Fruit fly (Drosophila melanogaster) whole organism, embryonic: ENCODE measurements around the gene Tnpo-SR.

ENCODE experiments used
- Bdp1 ChIP-seq: fragments of 200-800 bp; sonication (Bioruptor generic); optimal IDR thresholded peaks from 3 replicates; lab custom pipeline; 2016; ENCODE audit warnings: missing biosample characterization, missing genetic modification characterization
- CG10543 ChIP-seq: fragments of 200-800 bp; sonication (Bioruptor generic); optimal IDR thresholded peaks from 3 replicates; lab custom pipeline; 2017; ENCODE audit warnings: missing biosample characterization, mild to moderate bottlenecking, missing genetic modification characterization, moderate library complexity
- CG11247 ChIP-seq: fragments of 200-800 bp; sonication (Bioruptor generic); IDR thresholded peaks from 2 replicates; pipeline ENCODE4 v1.3.6; 2022; ENCODE audit warnings: missing biosample characterization, missing genetic modification characterization
- CG13287 ChIP-seq: fragments of 200-800 bp; sonication (Bioruptor generic); IDR thresholded peaks from 2 replicates; pipeline ENCODE4 v1.3.6; 2022; ENCODE audit warnings: missing biosample characterization, missing genetic modification characterization; ENCODE audit not compliant: partially characterized antibody
- CG13624 ChIP-seq: fragments of 200-800 bp; sonication (Bioruptor generic); optimal IDR thresholded peaks from 2 replicates; lab custom pipeline; 2016; ENCODE audit warnings: missing biosample characterization, missing genetic modification characterization
- CG14014 ChIP-seq: fragments of 200-800 bp; sonication (Bioruptor generic); IDR thresholded peaks from 2 replicates; pipeline ENCODE4 v1.3.6; 2022; ENCODE audit warnings: missing biosample characterization, missing genetic modification characterization
- CG14441 ChIP-seq: fragments of 200-800 bp; sonication (Bioruptor generic); IDR thresholded peaks from 2 replicates; pipeline ENCODE4 v1.3.6; 2022; ENCODE audit warnings: missing biosample characterization, missing genetic modification characterization
- CG15073 ChIP-seq: fragments of 200-800 bp; sonication (Bioruptor generic); optimal IDR thresholded peaks from 2 replicates; lab custom pipeline; 2016; ENCODE audit warnings: missing biosample characterization, missing genetic modification characterization
- CG15696 ChIP-seq: fragments of 200-800 bp; sonication (Bioruptor generic); optimal IDR thresholded peaks from 2 replicates; lab custom pipeline; 2019; ENCODE audit warnings: missing biosample characterization, mild to moderate bottlenecking, missing genetic modification characterization, moderate library complexity
- CG17802 ChIP-seq: fragments of 200-800 bp; sonication (Bioruptor generic); optimal IDR thresholded peaks from 2 replicates; lab custom pipeline; 2018; ENCODE audit warnings: missing biosample characterization, mild to moderate bottlenecking, missing genetic modification characterization, moderate library complexity
- CG18262 ChIP-seq: fragments of 200-800 bp; optimal IDR thresholded peaks from 3 replicates; lab custom pipeline; 2019; ENCODE audit warnings: missing biosample characterization, mild to moderate bottlenecking, missing genetic modification characterization, moderate library complexity
- CG2712 ChIP-seq: fragments of 200-800 bp; optimal IDR thresholded peaks from 3 replicates; lab custom pipeline; 2019; ENCODE audit warnings: missing biosample characterization, mild to moderate bottlenecking, missing genetic modification characterization, moderate library complexity
- CG3281 ChIP-seq: fragments of 200-800 bp; sonication (Bioruptor generic); optimal IDR thresholded peaks from 3 replicates; lab custom pipeline; 2017; ENCODE audit warnings: missing biosample characterization, mild to moderate bottlenecking, missing genetic modification characterization
- CG4328 ChIP-seq: fragments of 200-800 bp; sonication (Bioruptor generic); optimal IDR thresholded peaks from 3 replicates; lab custom pipeline; 2017; ENCODE audit warnings: missing biosample characterization, missing genetic modification reagents, missing genetic modification characterization
- CG4617 ChIP-seq: fragments of 200-800 bp; sonication (Bioruptor generic); optimal IDR thresholded peaks from 3 replicates; lab custom pipeline; 2016; ENCODE audit warnings: missing biosample characterization, missing genetic modification characterization, borderline replicate concordance
- CG6272 ChIP-seq: fragments of 200-800 bp; sonication (Bioruptor generic); IDR thresholded peaks from 2 replicates; pipeline ENCODE4 v1.3.6; 2022; ENCODE audit warnings: missing biosample characterization, missing genetic modification characterization
- CG6765 ChIP-seq: fragments of 200-800 bp; sonication (Bioruptor generic); optimal IDR thresholded peaks from 3 replicates; lab custom pipeline; 2017; ENCODE audit warnings: missing biosample characterization, mild to moderate bottlenecking, missing genetic modification characterization
- CG7372 ChIP-seq: fragments of 200-800 bp; sonication (Bioruptor generic); IDR thresholded peaks from 2 replicates; pipeline ENCODE4 v1.3.6; 2022; ENCODE audit warnings: missing biosample characterization, missing genetic modification characterization
- CG8290 ChIP-seq, 3 experiments: fragments of 200-800 bp; sonication (Bioruptor generic); optimal IDR thresholded peaks; 2 replicates each; lab custom pipeline; 2016 to 2019; ENCODE audit warnings: missing biosample characterization in 3 of 3, missing genetic modification characterization in 3 of 3, mild to moderate bottlenecking in 2 of 3, moderate library complexity in 1 of 3
- CG9727 ChIP-seq: fragments of 200-800 bp; sonication (Bioruptor generic); optimal IDR thresholded peaks from 3 replicates; lab custom pipeline; 2017; ENCODE audit warnings: missing biosample characterization, mild to moderate bottlenecking, missing genetic modification characterization
- CG9817 ChIP-seq: fragments of 200-800 bp; sonication (Bioruptor generic); optimal IDR thresholded peaks from 2 replicates; lab custom pipeline; 2018; ENCODE audit warnings: missing biosample characterization, mild to moderate bottlenecking, missing genetic modification characterization, moderate library complexity
- Dek ChIP-seq: fragments of 200-800 bp; sonication (Bioruptor generic); optimal IDR thresholded peaks from 3 replicates; lab custom pipeline; 2019; ENCODE audit warnings: missing biosample characterization, mild to moderate bottlenecking, missing genetic modification characterization, moderate library complexity
- Dfd ChIP-seq, 2 experiments: fragments of >200 bp; optimal IDR thresholded peaks; 2 replicates each; lab custom pipeline; 2017; ENCODE audit warnings: missing biosample characterization in 2 of 2, missing genetic modification characterization in 2 of 2
- Dip3 ChIP-seq: fragments of 200-800 bp; sonication (Bioruptor generic); optimal IDR thresholded peaks from 3 replicates; lab custom pipeline; 2016; ENCODE audit warnings: missing biosample characterization, missing genetic modification characterization
- Dll ChIP-seq: fragments of 200-800 bp; sonication (Bioruptor generic); IDR thresholded peaks from 4 replicates; pipeline ENCODE4 v1.3.6; 2022; ENCODE audit warnings: missing biosample characterization, missing genetic modification characterization; ENCODE audit not compliant: partially characterized antibody
- Eip74EF ChIP-seq, 2 experiments: fragments of 200-800 bp in 1 of 2; fragments of >200 bp in 1 of 2; sonication (Bioruptor generic) in 1 of 2; optimal IDR thresholded peaks; 2 replicates each; lab custom pipeline; 2017 to 2019; ENCODE audit warnings: missing biosample characterization in 2 of 2, missing genetic modification characterization in 2 of 2, mild to moderate bottlenecking in 1 of 2, moderate library complexity in 1 of 2
- Fer1 ChIP-seq: fragments of 200-800 bp; sonication (Bioruptor generic); optimal IDR thresholded peaks from 2 replicates; lab custom pipeline; 2017; ENCODE audit warnings: missing biosample characterization, mild to moderate bottlenecking, missing genetic modification characterization
- H15 ChIP-seq: fragments of 200-800 bp; sonication (Bioruptor generic); IDR thresholded peaks from 3 replicates; pipeline ENCODE4 v1.3.6; 2022; ENCODE audit warnings: missing biosample characterization, missing genetic modification characterization
- HHEX ChIP-seq: fragments of 200-800 bp; sonication (Bioruptor generic); optimal IDR thresholded peaks from 3 replicates; lab custom pipeline; 2017; ENCODE audit warnings: missing biosample characterization, mild to moderate bottlenecking, missing genetic modification characterization, missing genetic modification reagents
- Hmr ChIP-seq: fragments of 200-800 bp; sonication (Bioruptor generic); optimal IDR thresholded peaks from 3 replicates; lab custom pipeline; 2017; ENCODE audit warnings: mild to moderate bottlenecking, missing biosample characterization, missing genetic modification reagents, missing genetic modification characterization
- Med ChIP-seq: fragments of 200-800 bp; sonication (Bioruptor generic); peaks from one replicate; lab custom pipeline; 2016; ENCODE audit warnings: missing biosample characterization, missing genetic modification characterization, mild to moderate bottlenecking, inconsistent platforms, moderate library complexity
- Mrtf ChIP-seq: fragments of 200-800 bp; sonication (Bioruptor generic); IDR thresholded peaks from 3 replicates; pipeline ENCODE4 v1.3.6; 2022; ENCODE audit warnings: missing biosample characterization, missing genetic modification characterization
- PHDP ChIP-seq: fragments of 200-800 bp; sonication (Bioruptor generic); optimal IDR thresholded peaks from 3 replicates; lab custom pipeline; 2018; ENCODE audit warnings: missing biosample characterization, mild to moderate bottlenecking, missing genetic modification characterization, moderate library complexity
- dysf ChIP-seq: fragments of 200-800 bp; sonication (Bioruptor generic); IDR thresholded peaks from 3 replicates; pipeline ENCODE4 v1.3.6; 2022; ENCODE audit warnings: missing biosample characterization, missing genetic modification characterization
- esg ChIP-seq: fragments of 200-800 bp; sonication (Bioruptor generic); conservative IDR thresholded peaks from 2 replicates; pipeline ENCODE4 v1.3.6; 2022; ENCODE audit warnings: missing biosample characterization, missing genetic modification characterization
- hkb ChIP-seq, 2 experiments: fragments of 200-800 bp in 1 of 2; fragments of >200 bp in 1 of 2; sonication (Bioruptor generic) in 1 of 2; IDR thresholded peaks in 1 of 2; optimal IDR thresholded peaks in 1 of 2; 2 replicates each; pipeline versions ENCODE4 v1.3.6 to Lab custom; 2017 to 2022; ENCODE audit warnings: missing biosample characterization in 1 of 2, missing genetic modification characterization in 1 of 2
- nau ChIP-seq: fragments of 200-800 bp; sonication (Bioruptor generic); optimal IDR thresholded peaks from 3 replicates; lab custom pipeline; 2017; ENCODE audit warnings: missing biosample characterization, mild to moderate bottlenecking, missing genetic modification characterization, missing genetic modification reagents
- nom ChIP-seq: fragments of 200-800 bp; sonication (Bioruptor generic); optimal IDR thresholded peaks from 2 replicates; lab custom pipeline; 2017; ENCODE audit warnings: missing biosample characterization, missing genetic modification characterization, mild to moderate bottlenecking, moderate library complexity, missing genetic modification reagents
- pita ChIP-seq: fragments of 200-800 bp; sonication (Bioruptor generic); optimal IDR thresholded peaks from 2 replicates; lab custom pipeline; 2017; ENCODE audit warnings: missing biosample characterization, mild to moderate bottlenecking, missing genetic modification characterization
- ranshi ChIP-seq: fragments of 200-800 bp; sonication (Bioruptor generic); IDR thresholded peaks from 2 replicates; pipeline ENCODE4 v1.3.6; 2022; ENCODE audit warnings: missing biosample characterization, missing genetic modification characterization
- row ChIP-seq: fragments of 200-800 bp; sonication (Bioruptor generic); IDR thresholded peaks from 3 replicates; pipeline ENCODE4 v1.3.6; 2022; ENCODE audit warnings: missing biosample characterization, missing genetic modification characterization
- tin ChIP-seq: fragments of 200-800 bp; sonication (Bioruptor generic); optimal IDR thresholded peaks from 3 replicates; lab custom pipeline; 2016; ENCODE audit warnings: missing biosample characterization, missing genetic modification characterization
- vfl ChIP-seq: fragments of 200-800 bp; sonication (Bioruptor generic); optimal IDR thresholded peaks from 2 replicates; lab custom pipeline; 2016; ENCODE audit warnings: missing biosample characterization, missing genetic modification characterization

The Tnpo-SR gene

dm6 chr2L:2729882-2730281 lies 29.8 kb upstream of the Tnpo-SR start (continued):
- TF ChIP-seq hkb (optimal IDR thresholded peaks at IDR 0.05; lab: Kevin White, UChicago) (no peak), hkb (GFP tag; IDR thresholded peaks at IDR 0.05; lab: Robert Waterston, UW) (peak; percentile 15; the same call in 1 of the 2 replicates), nom (GFP tag; lab: Kevin White, UChicago) (no peak), H15 (GFP tag; lab: Robert Waterston, UW) (peak; percentile 56; the same call in 1 of the 3 replicates), CG6272 (GFP tag; lab: Robert Waterston, UW) (0 out of 2 replicates have a peak, but pooled peaks have one; percentile 10), CG2712 (tag; lab: Kevin White, UChicago) (peak; percentile 7), dysf (GFP tag; lab: Robert Waterston, UW) (peak; percentile 75), nau (peak; percentile 3), Mrtf (GFP tag; lab: Robert Waterston, UW) (peak; percentile 65; the same call in 1 of the 3 replicates), CG14441 (peak; percentile 73), tin (GFP tag; lab: Kevin White, UChicago) (peak; percentile 40), CG7372 (GFP tag; lab: Robert Waterston, UW) (no peak), Eip74EF (GFP tag; optimal IDR thresholded peaks at IDR 0.05; lab: Kevin White, UChicago) (no peak), CG9727 (GFP tag; lab: Kevin White, UChicago) (no peak), CG4617 (GFP tag; lab: Kevin White, UChicago) (no peak), CG6765 (GFP tag; lab: Kevin White, UChicago) (peak; percentile 49), Med (peak; percentile 91), Dek (tag; lab: Kevin White, UChicago) (peak; percentile 51), HHEX (GFP tag; lab: Kevin White, UChicago) (peak; percentile 43), esg (GFP tag; lab: Robert Waterston, UW) (0 out of 2 replicates have a peak, but pooled peaks have one; percentile 21), CG13624 (GFP tag; lab: Kevin White, UChicago) (no peak), CG3281 (GFP tag; lab: Kevin White, UChicago) (peak; percentile 59), CG15696 (tag; lab: Kevin White, UChicago) (no peak), CG10543 (GFP tag; lab: Kevin White, UChicago) (peak; percentile 80), Bdp1 (GFP tag; lab: Kevin White, UChicago) (no peak), Dfd (GFP tag; optimal IDR thresholded peaks at IDR 0.05; lab: Kevin White, UChicago) (no peak), CG13287 (GFP tag; lab: Robert Waterston, UW) (peak; percentile 13; the same call in 1 of the 2 replicates), PHDP (peak; percentile 37), row (GFP tag; lab: Robert Waterston, UW) (peak; percentile 73), Dll (no peak), CG8290 (GFP tag; optimal IDR thresholded peaks at IDR 0.05; lab: Kevin White, UChicago) (no peak), CG8290 (tag; optimal IDR thresholded peaks at IDR 0.05; lab: Kevin White, UChicago) (peak in 1 of 2 experiments; percentile 89), CG15073 (GFP tag; lab: Kevin White, UChicago) (no peak), CG11247 (peak; percentile 59), ranshi (GFP tag; lab: Robert Waterston, UW) (0 out of 2 replicates have a peak, but pooled peaks have one; percentile 29), CG18262 (tag; lab: Kevin White, UChicago) (peak; percentile 1), CG17802 (no peak), vfl (GFP tag; lab: Kevin White, UChicago) (no peak), CG14014 (GFP tag; lab: Robert Waterston, UW) (peak; percentile 42), Dip3 (GFP tag; lab: Kevin White, UChicago) (peak; percentile 37), Hmr (GFP tag; lab: Kevin White, UChicago) (peak; percentile 61), CG9817 (tag; lab: Kevin White, UChicago) (peak; percentile 49), Fer1 (GFP tag; lab: Kevin White, UChicago) (peak; percentile 61), pita (no peak), CG4328 (GFP tag; lab: Kevin White, UChicago) (no peak)
